Fruit fly (Drosophila melanogaster) whole organism, pupa: Measurements from ENCODE around the gene retinin.

ENCODE experiments used
- CG10348 ChIP-seq: fragments of 200-800 bp; sonication (Bioruptor generic); IDR thresholded peaks from 2 replicates; pipeline ENCODE4 v1.3.6; 2022; ENCODE audit warnings: missing biosample characterization, missing genetic modification characterization
- CG12605 ChIP-seq: fragments of 200-800 bp; sonication (Bioruptor generic); IDR thresholded peaks from 2 replicates; pipeline ENCODE4 v1.3.6; 2022; ENCODE audit warnings: missing biosample characterization, missing genetic modification characterization
- CG13204 ChIP-seq: fragments of 200-800 bp; sonication (Bioruptor generic); optimal IDR thresholded peaks from 2 replicates; lab custom pipeline; 2018; ENCODE audit warnings: missing biosample characterization, mild to moderate bottlenecking, missing genetic modification characterization, moderate library complexity
- CG14655 ChIP-seq: fragments of 200-800 bp; sonication (Bioruptor generic); optimal IDR thresholded peaks from 3 replicates; lab custom pipeline; 2017; ENCODE audit warnings: mild to moderate bottlenecking, missing biosample characterization, missing genetic modification reagents, missing genetic modification characterization
- CG15710 ChIP-seq: fragments of 200-800 bp; sonication (Bioruptor generic); optimal IDR thresholded peaks from 2 replicates; lab custom pipeline; 2018; ENCODE audit warnings: missing biosample characterization, mild to moderate bottlenecking, missing genetic modification characterization, moderate library complexity
- CG17806 ChIP-seq: fragments of 200-800 bp; sonication (Bioruptor generic); optimal IDR thresholded peaks from 2 replicates; lab custom pipeline; 2018; ENCODE audit warnings: missing biosample characterization, mild to moderate bottlenecking, missing genetic modification characterization, moderate library complexity
- CG32121 ChIP-seq: fragments of 200-800 bp; sonication (Bioruptor generic); IDR thresholded peaks from 2 replicates; pipeline ENCODE4 v1.3.6; 2022; ENCODE audit warnings: missing biosample characterization, missing genetic modification characterization
- CG34367 ChIP-seq: fragments of 200-800 bp; sonication (Bioruptor generic); optimal IDR thresholded peaks from 2 replicates; lab custom pipeline; 2018; ENCODE audit warnings: missing biosample characterization, mild to moderate bottlenecking, missing genetic modification characterization
- CG4496 ChIP-seq: fragments of 200-800 bp; sonication (Bioruptor generic); IDR thresholded peaks from 3 replicates; pipeline ENCODE4 v1.3.6; 2022; ENCODE audit warnings: missing biosample characterization, missing genetic modification characterization
- CG8159 ChIP-seq: fragments of 200-800 bp; sonication (Bioruptor generic); optimal IDR thresholded peaks from 3 replicates; lab custom pipeline; 2018; ENCODE audit warnings: missing biosample characterization, mild to moderate bottlenecking, missing genetic modification characterization, moderate library complexity
- CG8301 ChIP-seq: fragments of 200-800 bp; sonication (Bioruptor generic); optimal IDR thresholded peaks from 2 replicates; lab custom pipeline; 2018; ENCODE audit warnings: missing biosample characterization, mild to moderate bottlenecking, missing genetic modification characterization
- CG9948 ChIP-seq: fragments of 200-800 bp; sonication (Bioruptor generic); optimal IDR thresholded peaks from 2 replicates; lab custom pipeline; 2018; ENCODE audit warnings: missing biosample characterization, mild to moderate bottlenecking, missing genetic modification characterization, moderate library complexity
- D1 ChIP-seq: fragments of 200-800 bp; sonication (Bioruptor generic); optimal IDR thresholded peaks from 2 replicates; lab custom pipeline; 2018; ENCODE audit warnings: missing biosample characterization, mild to moderate bottlenecking, missing genetic modification characterization, moderate library complexity
- EcR ChIP-seq: fragments of 200-800 bp; sonication (Bioruptor generic); optimal IDR thresholded peaks from 3 replicates; lab custom pipeline; 2019; ENCODE audit warnings: missing biosample characterization, missing genetic modification characterization, mild to moderate bottlenecking, moderate library complexity, missing genetic modification reagents
- Ets98B ChIP-seq: fragments of 200-800 bp; sonication (Bioruptor generic); IDR thresholded peaks from 2 replicates; pipeline ENCODE4 v1.3.6; 2022; ENCODE audit warnings: missing biosample characterization, missing genetic modification characterization
- Pif1A ChIP-seq: fragments of 200-800 bp; sonication (Bioruptor generic); optimal IDR thresholded peaks from 3 replicates; lab custom pipeline; 2016; ENCODE audit warnings: missing biosample characterization, missing genetic modification characterization
- Pif1B ChIP-seq: fragments of 200-800 bp; sonication (Bioruptor generic); optimal IDR thresholded peaks from 3 replicates; lab custom pipeline; 2016; ENCODE audit warnings: missing biosample characterization, missing genetic modification characterization
- Snoo ChIP-seq: fragments of 200-800 bp; sonication (Bioruptor generic); optimal IDR thresholded peaks from 3 replicates; lab custom pipeline; 2017; ENCODE audit warnings: missing biosample characterization, mild to moderate bottlenecking, missing genetic modification characterization, inconsistent platforms
- fd96Ca ChIP-seq: fragments of 200-800 bp; sonication (Bioruptor generic); IDR thresholded peaks from 3 replicates; pipeline ENCODE4 v1.3.6; 2022; ENCODE audit warnings: missing biosample characterization, missing genetic modification characterization
- gl ChIP-seq: fragments of 200-800 bp; sonication (Bioruptor generic); optimal IDR thresholded peaks from 2 replicates; lab custom pipeline; 2018; ENCODE audit warnings: missing biosample characterization, mild to moderate bottlenecking, missing genetic modification characterization
- rn ChIP-seq: fragments of 200-800 bp; sonication (Bioruptor generic); IDR thresholded peaks from 2 replicates; pipeline ENCODE4 v1.3.6; 2022; ENCODE audit warnings: missing biosample characterization, missing genetic modification characterization

Gene retinin

dm6 chr3L:16364182-16364581 is 32.4 kb downstream of the retinin start:
- TF ChIP-seq CG12605 (GFP tag; lab: Robert Waterston, UW) (peak; percentile 44; the same call in 1 of the 2 replicates), gl (tag; lab: Kevin White, UChicago) (peak; percentile 76), Pif1A (GFP tag; lab: Kevin White, UChicago) (peak; percentile 81), CG34367 (tag; lab: Kevin White, UChicago) (peak; percentile 85), D1 (tag; lab: Kevin White, UChicago) (peak; percentile 85), Ets98B (GFP tag; lab: Robert Waterston, UW) (no peak), fd96Ca (no peak), rn (no peak), CG8159 (tag; lab: Kevin White, UChicago) (peak; percentile 92), CG8301 (tag; lab: Kevin White, UChicago) (peak; percentile 75), Snoo (tag; lab: Kevin White, UChicago) (peak; percentile 81), CG17806 (tag; lab: Kevin White, UChicago) (peak; percentile 90), CG10348 (GFP tag; lab: Robert Waterston, UW) (no peak), CG32121 (0 out of 2 replicates have a peak, but pooled peaks have one; percentile 24), CG4496 (0 out of 3 replicates have a peak, but pooled peaks have one; percentile 21), CG13204 (GFP tag; lab: Kevin White, UChicago) (no peak), CG14655 (GFP tag; lab: Kevin White, UChicago) (peak; percentile 85), EcR (GFP tag; lab: Kevin White, UChicago) (peak; percentile 96), CG15710 (peak; percentile 90), CG9948 (tag; lab: Kevin White, UChicago) (peak; percentile 87), Pif1B (GFP tag; lab: Kevin White, UChicago) (peak; percentile 86)
- TF ChIP-seq, all 21 proteins: peak for 16

DNA sequence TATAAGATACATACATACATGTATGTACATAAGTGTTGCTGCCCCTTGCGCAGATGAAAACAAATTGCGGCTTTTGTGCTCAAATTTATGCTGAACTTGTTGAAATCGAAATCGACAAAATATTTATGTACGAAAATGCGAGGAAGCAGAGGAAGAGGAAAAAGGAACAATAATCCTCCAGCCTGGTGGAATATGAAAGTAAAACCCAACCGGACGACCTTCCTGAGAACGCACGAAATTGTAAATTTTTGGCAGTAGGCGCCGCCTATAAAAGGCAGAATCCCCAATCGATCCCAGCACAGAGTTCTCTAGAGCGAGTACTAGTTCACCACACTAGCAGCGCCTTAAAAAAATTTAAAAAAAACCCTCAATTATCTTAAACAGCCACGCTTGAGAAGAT is 32.9 kb downstream of the retinin start, which contains the start of gene Cpr72Eb:
Cpr72Eb (plus strand) TSS at position 301 of the 400 bp plus-strand sequence.
- TF ChIP-seq fd96Ca = no peak
- no peak for TF ChIP-seq Snoo (tag; lab: Kevin White, UChicago)
- no peak for TF ChIP-seq CG4496
- no peak for TF ChIP-seq Ets98B (GFP tag; lab: Robert Waterston, UW)
- no peak for TF ChIP-seq gl (tag; lab: Kevin White, UChicago)
- TF ChIP-seq CG8159 (tag; lab: Kevin White, UChicago) = no peak
- TF ChIP-seq CG17806 (tag; lab: Kevin White, UChicago) = no peak
- no peak for TF ChIP-seq CG10348 (GFP tag; lab: Robert Waterston, UW)
- no peak for TF ChIP-seq CG12605 (GFP tag; lab: Robert Waterston, UW)
- no peak for TF ChIP-seq Pif1A (GFP tag; lab: Kevin White, UChicago)
- TF ChIP-seq CG15710 = no peak
- no peak for TF ChIP-seq CG9948 (tag; lab: Kevin White, UChicago)
- no peak for TF ChIP-seq CG32121
- TF ChIP-seq D1 (tag; lab: Kevin White, UChicago) = no peak
- TF ChIP-seq rn = no peak
- TF ChIP-seq CG34367 (tag; lab: Kevin White, UChicago) = no peak
- no peak for TF ChIP-seq CG13204 (GFP tag; lab: Kevin White, UChicago)
- no peak for TF ChIP-seq EcR (GFP tag; lab: Kevin White, UChicago)

DNA sequence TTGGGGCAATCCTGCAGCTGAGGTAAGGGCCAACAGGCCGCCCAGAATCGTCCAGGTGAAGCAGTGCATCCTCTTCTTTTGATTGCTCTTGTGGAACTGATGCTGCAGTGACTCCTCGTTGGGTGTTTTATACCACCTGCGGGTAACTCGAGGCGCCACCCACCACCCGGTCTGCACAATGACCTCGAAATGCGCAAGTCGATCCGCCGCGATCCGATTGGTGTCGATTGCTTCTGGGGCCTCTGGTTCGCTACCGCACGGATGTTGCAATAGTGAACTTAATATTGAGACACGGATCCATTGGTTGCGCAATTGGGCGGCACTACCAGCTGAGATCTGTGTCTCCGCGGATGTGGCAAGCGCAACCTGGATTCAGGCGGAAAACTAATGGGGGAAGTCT is 35.5 kb downstream of the retinin start, which contains the start of gene Cpr72Ec:
Cpr72Ec (minus strand) TSS at position 101 of the 400 bp plus-strand sequence.
- TF ChIP-seq Ets98B (GFP tag; lab: Robert Waterston, UW) = no peak
- no peak for TF ChIP-seq CG12605 (GFP tag; lab: Robert Waterston, UW)
- no peak for TF ChIP-seq rn
- no peak for TF ChIP-seq Pif1B (GFP tag; lab: Kevin White, UChicago)
- TF ChIP-seq Snoo (tag; lab: Kevin White, UChicago) = no peak
- no peak for TF ChIP-seq CG8159 (tag; lab: Kevin White, UChicago)
- TF ChIP-seq Pif1A (GFP tag; lab: Kevin White, UChicago) = no peak
- TF ChIP-seq CG10348 (GFP tag; lab: Robert Waterston, UW) = no peak
- no peak for TF ChIP-seq CG14655 (GFP tag; lab: Kevin White, UChicago)
- TF ChIP-seq gl (tag; lab: Kevin White, UChicago) = no peak
- no peak for TF ChIP-seq CG34367 (tag; lab: Kevin White, UChicago)
- TF ChIP-seq EcR (GFP tag; lab: Kevin White, UChicago) = no peak
- no peak for TF ChIP-seq fd96Ca
- no peak for TF ChIP-seq CG15710
- no peak for TF ChIP-seq CG17806 (tag; lab: Kevin White, UChicago)
- no peak for TF ChIP-seq CG9948 (tag; lab: Kevin White, UChicago)
- TF ChIP-seq D1 (tag; lab: Kevin White, UChicago) = no peak
- no peak for TF ChIP-seq CG13204 (GFP tag; lab: Kevin White, UChicago)
- TF ChIP-seq CG4496 = no peak

DNA sequence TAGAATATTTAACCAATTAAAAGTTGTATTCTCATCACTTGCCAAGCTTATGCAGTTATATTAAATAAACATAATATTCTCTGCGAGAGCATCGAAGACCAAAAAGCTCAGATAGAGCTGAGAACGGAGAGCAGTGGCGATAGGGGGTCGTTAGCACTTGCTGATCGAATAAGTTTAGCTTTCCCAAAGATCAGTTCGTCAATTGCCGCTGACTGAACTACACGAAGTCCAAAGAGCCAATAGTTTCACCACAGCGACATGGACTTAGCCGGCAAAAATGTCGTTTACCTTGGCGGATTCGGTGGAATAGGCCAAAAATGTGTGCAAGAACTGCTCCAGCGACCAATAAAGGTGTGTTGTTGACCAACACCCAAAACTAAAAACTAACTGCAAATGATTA is 36.5 kb downstream of the retinin start, which contains the start of gene CG4842:
CG4842 (plus strand) TSS at position 191 of the 400 bp plus-strand sequence.
- TF ChIP-seq CG8301 (tag; lab: Kevin White, UChicago) = no peak
- TF ChIP-seq Ets98B (GFP tag; lab: Robert Waterston, UW) = no peak
- TF ChIP-seq rn = no peak
- peak; percentile 7 for TF ChIP-seq EcR (GFP tag; lab: Kevin White, UChicago)
- TF ChIP-seq, all 21 proteins: peak for 1

DNA sequence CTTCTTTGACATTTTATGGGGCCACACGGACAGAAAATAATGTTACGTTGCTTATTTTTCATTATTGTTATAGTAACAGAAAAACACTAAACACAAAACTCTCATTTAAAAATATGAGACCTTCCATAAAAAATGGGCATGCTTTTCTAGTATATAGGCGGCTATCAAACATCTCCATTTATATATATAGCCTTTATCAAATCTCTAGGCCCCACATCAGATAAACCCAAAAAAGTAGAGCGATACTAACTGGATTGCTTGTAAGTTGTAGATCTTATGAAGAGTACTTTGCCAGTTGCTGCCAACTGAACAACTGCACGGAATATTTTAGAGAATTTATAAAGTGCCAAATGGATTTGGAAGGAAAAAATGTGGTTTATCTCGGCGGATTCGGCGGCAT is 37.8 kb downstream of the retinin start, which contains the start of gene CG18814:
CG18814 (plus strand) TSS at position 301 of the 400 bp plus-strand sequence.
- TF ChIP-seq Pif1A (GFP tag; lab: Kevin White, UChicago) (no peak), CG8301 (tag; lab: Kevin White, UChicago) (no peak), CG12605 (GFP tag; lab: Robert Waterston, UW) (no peak), EcR (GFP tag; lab: Kevin White, UChicago) (no peak), CG34367 (tag; lab: Kevin White, UChicago) (no peak), CG15710 (no peak), Pif1B (GFP tag; lab: Kevin White, UChicago) (no peak), D1 (tag; lab: Kevin White, UChicago) (no peak), fd96Ca (no peak), CG32121 (no peak), CG13204 (GFP tag; lab: Kevin White, UChicago) (no peak), Ets98B (GFP tag; lab: Robert Waterston, UW) (no peak), rn (no peak), CG4496 (no peak)
